Fruit fly (Drosophila melanogaster) S2 (cell line): ENCODE measurements around the gene CG6184.

Experiments
- CG8478 ChIP-seq: fragments of >200 bp; optimal IDR thresholded peaks from 2 replicates; lab custom pipeline; 2018
- CTCF ChIP-seq, 2 experiments: fragments of >200 bp; optimal IDR thresholded peaks; 2 replicates each; lab custom pipeline; 2018

CG6184 gene

DNA sequence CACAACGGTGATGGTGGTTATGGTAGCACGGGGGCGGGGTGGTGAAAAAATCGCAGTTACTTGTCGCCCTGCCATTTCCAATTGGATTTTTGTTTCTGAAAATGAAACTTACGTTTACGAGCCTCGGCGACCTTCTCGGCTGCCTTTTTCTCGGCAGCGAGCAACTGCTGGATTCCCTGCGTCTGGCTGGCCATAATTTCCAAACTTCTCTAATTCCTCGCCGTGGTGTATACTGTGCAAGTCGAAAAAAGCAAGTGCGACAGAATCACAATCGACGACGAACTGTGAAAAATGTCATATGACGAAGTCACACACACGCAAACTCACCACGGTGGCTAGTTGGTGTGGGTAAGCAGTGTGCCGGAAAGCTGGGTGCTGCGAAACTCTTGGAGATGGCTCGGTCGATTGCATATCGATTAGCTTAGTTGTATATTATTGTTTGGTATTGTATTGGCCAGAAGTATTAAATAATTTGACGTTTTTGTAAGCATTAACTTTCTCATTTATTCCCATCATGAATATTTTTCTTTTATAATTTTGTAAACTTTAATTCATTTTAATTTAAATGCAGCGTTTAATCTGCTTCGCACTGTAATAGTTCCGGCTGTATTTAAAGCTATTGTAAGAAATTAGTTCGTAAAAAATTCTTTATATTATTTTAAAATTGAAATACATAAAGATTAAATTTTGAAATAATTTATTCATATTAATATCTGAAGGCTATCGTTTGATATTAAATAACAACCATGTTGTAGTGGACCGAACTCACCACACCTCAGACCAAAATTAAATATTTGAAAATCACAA is 13.4 kb downstream of the CG6184 start, which contains the start of gene Vha13:
Gene Vha13, minus strand, starts transcription at position 293 of the 807 bp plus-strand sequence.
- TF ChIP-seq CG8478 (lab: Kevin White, UChicago) (no peak), CTCF (optimal IDR thresholded peaks at IDR 0.05; lab: Kevin White, UChicago) (no peak)

DNA sequence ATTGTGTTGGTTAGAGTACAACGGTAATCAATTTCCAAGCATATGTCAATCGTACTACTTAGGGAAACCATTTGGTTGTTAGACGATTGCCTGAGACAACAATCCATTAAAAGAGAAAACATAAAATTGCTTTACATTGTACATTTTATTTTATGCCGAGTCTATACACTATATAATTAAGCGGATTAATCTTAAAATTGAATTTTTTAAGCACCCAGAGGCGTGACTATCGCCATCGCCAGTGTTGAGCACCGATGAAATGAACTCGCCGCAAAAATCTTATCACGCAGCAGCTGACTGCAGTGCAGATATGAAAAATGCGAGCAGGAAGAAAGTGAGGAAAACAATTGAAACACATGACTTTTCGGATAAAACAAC is 14.8 kb downstream of the CG6184 start:
- no peak for TF ChIP-seq CG8478 (lab: Kevin White, UChicago)
- no peak for TF ChIP-seq CTCF (optimal IDR thresholded peaks at IDR 0.05; lab: Kevin White, UChicago)

DNA sequence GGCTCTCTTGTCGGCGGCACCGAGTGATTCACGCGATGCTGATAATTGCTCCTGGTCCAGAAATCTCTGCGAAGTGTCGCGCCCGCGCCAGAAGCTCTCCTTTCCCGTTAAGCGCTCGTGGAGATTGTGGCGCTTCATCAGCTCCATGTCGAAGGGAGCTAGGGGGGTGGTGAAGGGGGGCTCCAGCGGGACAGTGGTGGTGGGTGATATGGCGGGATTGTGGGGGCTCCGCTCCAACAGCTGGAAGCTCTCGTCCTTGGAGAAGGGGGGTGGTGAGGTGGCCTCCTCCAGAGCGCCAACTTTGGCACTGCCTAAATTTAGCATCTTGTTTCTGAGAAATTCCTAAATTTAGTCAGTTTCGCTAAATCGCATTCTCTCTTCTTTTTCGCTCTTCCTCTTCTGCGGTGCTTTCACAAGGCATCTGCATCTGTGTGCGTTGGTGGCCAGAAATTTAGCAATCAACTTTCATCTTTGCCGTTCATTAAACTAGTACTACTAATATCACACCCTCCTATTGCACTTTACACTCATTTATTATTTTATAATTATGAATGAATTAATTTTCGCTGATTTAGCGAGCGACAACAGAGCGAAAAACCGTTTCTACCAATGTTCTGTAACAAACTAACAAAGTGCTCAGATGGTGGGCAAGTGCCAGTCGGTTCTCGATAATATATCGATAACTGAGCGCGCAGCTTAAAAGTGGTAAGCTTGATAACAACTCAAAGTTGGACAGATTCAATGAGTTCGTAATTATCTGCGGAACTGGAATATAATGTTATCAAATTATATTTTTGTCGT is 15.4 kb downstream of the CG6184 start, which contains the start of gene subdued:
Gene subdued, minus strand, starts transcription at position 631 of the 801 bp plus-strand sequence.
- TF ChIP-seq CTCF (optimal IDR thresholded peaks at IDR 0.05; lab: Kevin White, UChicago): no peak
- no peak for TF ChIP-seq CG8478 (lab: Kevin White, UChicago)

DNA sequence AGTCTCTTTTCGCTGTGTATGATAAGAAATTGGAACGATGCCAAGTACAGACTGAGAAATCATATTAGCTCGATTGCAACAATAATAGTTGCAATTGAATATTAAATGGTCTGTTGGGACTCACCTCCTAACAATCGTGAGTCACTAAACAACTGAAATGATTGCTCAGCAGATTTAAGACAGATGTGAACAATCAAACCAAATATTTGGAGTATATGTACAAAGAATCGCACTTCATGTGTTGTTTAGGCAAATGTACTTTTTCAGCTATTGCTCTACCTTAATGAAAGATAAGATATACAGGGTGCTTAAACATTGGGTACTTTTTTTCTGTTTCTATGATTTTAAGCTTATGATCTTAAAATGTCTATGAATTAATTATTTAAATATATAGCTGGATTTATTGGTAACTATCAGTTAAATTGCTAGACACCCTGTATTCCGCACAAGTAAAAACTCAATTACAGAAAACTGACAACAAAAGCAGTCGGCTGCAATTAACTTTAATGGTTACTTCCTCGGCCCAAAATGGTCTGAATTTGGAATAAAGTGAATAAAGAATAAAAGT is 16.1 kb downstream of the CG6184 start:
- TF ChIP-seq CTCF (optimal IDR thresholded peaks at IDR 0.05; lab: Kevin White, UChicago) (no peak), CG8478 (lab: Kevin White, UChicago) (no peak)

DNA sequence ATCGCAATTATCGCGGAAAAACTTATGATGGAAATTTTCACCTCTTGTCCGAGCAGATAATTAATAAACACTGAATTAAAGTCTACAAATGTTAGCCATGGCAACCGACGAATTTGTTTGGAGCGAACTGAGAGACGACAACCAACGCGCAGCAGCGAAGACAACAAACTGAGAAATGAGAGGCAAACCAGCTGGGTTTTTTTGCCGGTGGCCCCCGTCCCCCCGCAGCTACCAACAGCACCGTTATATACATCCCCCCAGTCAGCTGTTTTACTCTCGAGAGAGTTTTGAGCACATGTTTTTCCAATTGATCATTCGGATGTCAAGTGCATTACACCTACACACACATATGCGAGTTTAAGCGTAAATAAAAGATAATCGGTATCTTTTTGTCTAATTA is 16.6 kb downstream of the CG6184 start:
- TF ChIP-seq CTCF (optimal IDR thresholded peaks at IDR 0.05; lab: Kevin White, UChicago) (no peak), CG8478 (lab: Kevin White, UChicago) (no peak)

DNA sequence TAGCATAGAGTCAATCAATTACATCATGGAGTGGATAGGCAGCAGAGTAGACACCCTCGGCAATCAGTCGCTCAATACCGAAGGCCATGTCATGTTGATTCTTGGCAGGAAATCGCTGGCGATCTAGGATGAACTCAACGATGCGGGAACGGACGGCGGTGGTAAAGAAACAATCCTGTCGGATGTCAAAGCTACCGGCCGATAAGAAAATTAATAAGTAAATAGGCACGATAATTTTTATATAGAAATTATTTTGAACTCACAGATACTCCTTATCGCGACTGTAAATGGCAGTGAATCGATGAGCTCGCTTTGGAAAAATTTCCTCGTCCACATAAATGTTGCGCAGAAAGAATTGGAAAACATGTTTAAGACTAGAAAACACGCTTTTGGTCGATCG is 19.7 kb downstream of the CG6184 start:
- TF ChIP-seq CTCF (optimal IDR thresholded peaks at IDR 0.05; lab: Kevin White, UChicago) (no peak), CG8478 (lab: Kevin White, UChicago) (no peak)

DNA sequence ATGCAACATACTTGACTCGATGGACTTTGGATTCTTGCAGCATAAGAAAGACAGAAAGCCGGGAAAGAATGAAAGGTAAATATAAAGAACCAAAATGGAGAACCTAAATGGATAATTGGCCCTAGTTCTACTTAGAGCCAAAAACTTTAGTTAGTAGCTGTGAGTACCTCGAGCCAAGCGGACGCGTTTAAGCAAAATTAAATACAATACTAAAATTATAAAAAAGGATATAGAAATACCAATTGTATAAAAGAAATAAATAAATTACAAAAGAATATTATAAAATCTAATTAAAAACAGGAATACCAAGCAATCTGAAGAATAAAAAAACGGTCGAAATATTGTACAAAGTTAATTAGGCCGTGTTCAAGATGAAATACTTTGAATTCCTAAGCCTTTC is 23.0 kb downstream of the CG6184 start, which contains the start of gene CG34138:
Gene CG34138, plus strand, starts transcription at position 301 of the 400 bp plus-strand sequence.
- TF ChIP-seq CG8478 (lab: Kevin White, UChicago) (no peak), CTCF (optimal IDR thresholded peaks at IDR 0.05; lab: Kevin White, UChicago) (no peak)

DNA sequence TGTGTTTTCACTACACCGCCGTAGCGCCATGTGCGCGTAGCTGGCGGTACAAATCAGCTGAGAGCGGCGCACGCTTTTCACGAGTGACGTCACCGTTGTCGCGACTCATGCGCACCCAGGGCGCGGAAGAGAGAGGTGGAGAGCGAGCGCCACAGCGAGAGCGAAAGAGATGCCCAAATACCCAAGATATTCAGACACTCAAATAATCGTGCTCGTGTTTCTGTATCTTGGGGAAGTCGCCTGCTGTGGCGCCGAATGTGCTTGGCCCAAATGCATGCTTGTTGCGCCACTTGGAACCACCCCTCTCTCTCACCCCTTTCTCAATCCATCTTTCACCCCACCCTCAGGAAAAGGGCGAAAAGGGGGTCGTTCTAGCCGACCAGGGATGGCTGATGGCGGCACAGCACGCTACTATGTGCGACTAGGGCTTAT is 25.0 kb downstream of the CG6184 start, which contains the start of gene CG6231:
Gene CG6231, minus strand, starts transcription at position 34 of the 432 bp plus-strand sequence.
- no peak for TF ChIP-seq CG8478 (lab: Kevin White, UChicago)
- TF ChIP-seq CTCF (optimal IDR thresholded peaks at IDR 0.05; lab: Kevin White, UChicago): no peak

DNA sequence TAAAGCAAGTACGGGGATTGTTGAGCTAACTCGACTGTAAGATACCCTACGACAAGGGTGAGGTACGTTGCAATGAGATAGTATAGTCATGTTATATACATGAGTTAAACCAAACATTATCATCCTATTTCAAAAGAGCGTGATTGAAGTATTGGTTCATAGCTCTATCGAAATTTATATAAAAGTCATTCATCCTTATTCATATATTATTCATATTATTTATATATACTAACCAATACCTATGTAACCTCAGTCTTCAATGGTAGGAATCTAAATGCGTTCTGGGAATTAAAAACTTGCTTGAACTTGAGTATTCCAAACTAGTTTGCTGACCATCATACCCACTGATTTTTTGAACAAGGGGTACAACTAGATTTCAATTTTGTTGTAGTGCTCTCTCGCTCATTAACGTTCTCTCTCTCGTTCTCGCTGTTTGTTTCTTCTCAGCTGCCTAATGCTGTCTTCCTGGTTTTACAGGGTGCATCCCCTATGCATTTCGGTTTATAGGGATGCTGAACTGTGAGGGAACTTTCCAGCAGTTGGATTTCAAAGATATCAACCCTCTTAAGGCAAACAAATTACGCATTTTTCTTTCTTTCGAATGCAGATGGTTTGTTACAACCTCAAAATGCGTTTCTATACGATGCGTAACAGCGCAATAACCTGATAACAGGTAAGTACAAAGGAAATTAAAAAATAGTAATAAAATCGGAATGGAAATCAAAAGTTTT is 29.7 kb downstream of the CG6184 start:
- TF ChIP-seq CTCF (optimal IDR thresholded peaks at IDR 0.05; lab: Kevin White, UChicago) (no peak), CG8478 (lab: Kevin White, UChicago) (no peak)

DNA sequence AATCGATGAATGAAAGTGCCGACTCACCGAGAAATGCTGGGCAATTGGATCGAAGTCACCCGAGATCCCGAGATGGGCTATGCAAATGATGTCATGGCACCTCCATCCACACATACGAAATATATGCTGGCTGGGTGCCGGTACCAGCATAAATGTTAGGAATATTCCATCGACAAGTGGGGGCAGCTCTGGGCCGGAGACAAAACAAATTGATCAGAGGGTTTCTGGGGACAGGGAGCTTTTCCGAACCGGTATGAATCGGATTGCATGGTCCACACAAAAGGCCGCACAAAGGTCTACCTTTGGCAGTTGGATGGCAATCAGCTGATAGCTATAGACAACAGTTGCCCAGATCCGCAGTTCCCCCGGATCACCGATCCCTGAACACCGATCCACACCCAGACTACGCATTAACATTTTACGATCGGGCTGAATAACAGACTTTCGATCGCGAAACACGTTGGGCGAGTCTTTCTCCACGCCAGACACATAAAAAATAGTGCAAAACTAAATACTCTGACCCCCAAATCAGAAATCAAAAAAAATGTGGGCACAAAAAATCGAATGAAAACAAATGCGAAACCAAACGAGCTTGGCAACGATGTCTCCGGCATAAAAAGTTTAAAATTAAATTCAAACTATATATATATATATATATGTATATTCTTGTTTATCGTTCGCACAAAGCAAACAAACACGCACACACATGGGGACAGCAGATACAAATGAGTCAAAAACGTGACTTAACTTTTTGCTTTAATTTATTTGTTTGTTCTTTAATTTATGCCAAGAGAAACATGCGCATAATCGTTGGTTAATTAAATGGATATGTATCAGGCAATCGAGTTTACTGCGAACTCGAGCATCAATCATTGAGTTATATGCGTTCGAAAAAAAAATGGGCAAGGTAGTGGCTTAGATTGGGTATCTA is 32.1 kb downstream of the CG6184 start:
- TF ChIP-seq CG8478 (lab: Kevin White, UChicago): no peak
- TF ChIP-seq CTCF (optimal IDR thresholded peaks at IDR 0.05; lab: Kevin White, UChicago): no peak

DNA sequence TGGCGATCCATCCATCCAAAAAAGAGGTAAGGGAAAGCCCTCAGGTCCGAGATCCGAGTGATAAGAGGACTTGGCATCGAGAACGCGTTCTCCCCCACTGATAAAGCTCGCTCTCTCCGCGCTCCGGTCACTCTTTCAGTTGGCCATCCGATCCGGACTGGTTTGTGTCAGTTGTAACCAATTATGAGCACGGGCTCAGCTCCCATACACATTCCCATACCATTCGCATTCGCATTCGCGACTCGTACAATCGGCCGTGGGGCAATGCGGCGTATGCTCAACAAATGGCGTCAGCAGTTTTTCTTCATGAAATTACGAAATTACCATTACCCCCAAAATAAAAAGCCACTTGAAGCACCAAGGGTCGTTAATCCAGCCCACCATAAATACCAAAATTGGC is 33.2 kb downstream of the CG6184 start:
- TF ChIP-seq CTCF (optimal IDR thresholded peaks at IDR 0.05; lab: Kevin White, UChicago): no peak
- no peak for TF ChIP-seq CG8478 (lab: Kevin White, UChicago)

DNA sequence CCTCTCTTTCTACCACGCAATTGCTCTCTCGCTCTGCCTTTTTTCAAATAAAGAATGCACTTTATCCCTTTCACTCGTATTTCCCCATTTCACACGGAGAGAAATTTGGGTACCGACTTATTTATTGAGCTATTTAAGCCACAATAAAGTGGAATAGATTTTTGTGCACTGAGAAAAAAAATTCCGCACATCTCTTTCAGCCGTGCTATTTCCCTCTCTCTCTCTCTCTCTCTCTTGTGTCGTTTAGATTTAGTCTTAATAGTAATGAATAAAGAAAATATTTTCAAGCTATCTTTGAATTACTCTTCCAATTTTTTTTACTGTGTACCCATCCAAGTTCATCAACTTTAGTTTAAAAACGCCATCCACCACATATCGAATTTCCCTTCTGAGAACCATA is 34.1 kb downstream of the CG6184 start:
- TF ChIP-seq CTCF (optimal IDR thresholded peaks at IDR 0.05; lab: Kevin White, UChicago) (no peak), CG8478 (lab: Kevin White, UChicago) (no peak)

DNA sequence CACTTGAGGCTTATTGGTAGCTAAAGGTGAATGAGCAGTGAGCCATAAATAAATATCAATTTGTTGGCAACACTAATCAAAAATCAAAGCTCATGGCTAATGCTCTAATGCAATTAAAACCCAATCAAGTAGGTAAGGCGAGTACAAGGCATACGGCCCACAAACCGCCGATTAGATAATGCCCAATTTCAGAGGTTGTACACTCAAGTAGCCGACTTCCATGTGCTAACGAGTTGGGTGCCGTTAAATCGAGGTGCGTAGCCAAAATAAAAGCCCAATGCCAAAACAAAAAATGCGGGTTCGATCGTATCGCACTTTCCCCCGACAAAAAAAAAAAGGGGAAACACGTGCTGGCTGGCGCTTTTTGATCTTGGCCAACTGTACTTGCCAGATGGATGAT is 35.7 kb downstream of the CG6184 start:
- no peak for TF ChIP-seq CTCF (optimal IDR thresholded peaks at IDR 0.05; lab: Kevin White, UChicago)
- no peak for TF ChIP-seq CG8478 (lab: Kevin White, UChicago)
